Fruit fly (Drosophila melanogaster) whole organism, embryonic: ENCODE data around the gene Chpf.

Experiments
- Adf1 ChIP-seq: fragments of 200-800 bp; sonication (Bioruptor generic); IDR thresholded peaks from 2 replicates; pipeline ENCODE4 v1.3.6; 2022; ENCODE audit warnings: missing biosample characterization, missing genetic modification characterization
- Aef1 ChIP-seq: fragments of 200-800 bp; sonication (Bioruptor generic); IDR thresholded peaks from 3 replicates; pipeline ENCODE4 v1.3.6; 2022; ENCODE audit warnings: missing biosample characterization, missing genetic modification characterization
- Awh ChIP-seq: fragments of 200-800 bp; sonication (Bioruptor generic); IDR thresholded peaks from 2 replicates; pipeline ENCODE4, ENCODE4 v1.3.6; 2022; ENCODE audit warnings: missing biosample characterization, missing genetic modification characterization
- B-H1 ChIP-seq: fragments of 200-800 bp; sonication (Bioruptor generic); IDR thresholded peaks from 3 replicates; pipeline ENCODE4 v1.3.6; 2022; ENCODE audit warnings: missing biosample characterization, missing genetic modification characterization
- CG10543 ChIP-seq: fragments of 200-800 bp; sonication (Bioruptor generic); optimal IDR thresholded peaks from 3 replicates; lab custom pipeline; 2017; ENCODE audit warnings: missing biosample characterization, mild to moderate bottlenecking, missing genetic modification characterization, moderate library complexity
- CG10979 ChIP-seq: fragments of 200-800 bp; sonication (Bioruptor generic); optimal IDR thresholded peaks from 2 replicates; lab custom pipeline; 2018; ENCODE audit warnings: missing biosample characterization, mild to moderate bottlenecking, missing genetic modification characterization, moderate library complexity
- CG11504 ChIP-seq: fragments of 200-800 bp; sonication (Bioruptor generic); optimal IDR thresholded peaks from 3 replicates; lab custom pipeline; 2019; ENCODE audit warnings: missing biosample characterization, mild to moderate bottlenecking, missing genetic modification characterization, moderate library complexity
- CG11723 ChIP-seq: fragments of 200-800 bp; sonication (Bioruptor generic); optimal IDR thresholded peaks from 2 replicates; lab custom pipeline; 2017; ENCODE audit warnings: missing biosample characterization, mild to moderate bottlenecking, missing genetic modification characterization
- CG1233 ChIP-seq: fragments of 200-800 bp; sonication (Bioruptor generic); optimal IDR thresholded peaks from 4 replicates; lab custom pipeline; 2018; ENCODE audit warnings: missing biosample characterization, mild to moderate bottlenecking, missing genetic modification characterization
- CG12391 ChIP-seq: fragments of 200-800 bp; sonication (Bioruptor generic); optimal IDR thresholded peaks from 3 replicates; lab custom pipeline; 2018; ENCODE audit warnings: missing biosample characterization, mild to moderate bottlenecking, missing genetic modification characterization, moderate library complexity
- CG15073 ChIP-seq: fragments of 200-800 bp; sonication (Bioruptor generic); optimal IDR thresholded peaks from 2 replicates; lab custom pipeline; 2016; ENCODE audit warnings: missing biosample characterization, missing genetic modification characterization
- CG1529 ChIP-seq: fragments of 200-800 bp; sonication (Bioruptor generic); optimal IDR thresholded peaks from 3 replicates; lab custom pipeline; 2018; ENCODE audit warnings: missing biosample characterization, missing genetic modification characterization
- CG17328 ChIP-seq: fragments of 200-800 bp; sonication (Bioruptor generic); IDR thresholded peaks from 2 replicates; pipeline ENCODE4 v1.3.6; 2022; ENCODE audit warnings: missing biosample characterization, missing genetic modification characterization
- CG17361 ChIP-seq: fragments of 200-800 bp; sonication (Bioruptor generic); IDR thresholded peaks from 3 replicates; pipeline ENCODE4 v1.3.6; 2022; ENCODE audit warnings: missing biosample characterization, missing genetic modification characterization
- CG4360 ChIP-seq: fragments of 200-800 bp; sonication (Bioruptor generic); IDR thresholded peaks from 2 replicates; pipeline ENCODE4 v1.3.6; 2022; ENCODE audit warnings: missing biosample characterization, missing genetic modification characterization
- CG5953 ChIP-seq: fragments of 200-800 bp; sonication (Bioruptor generic); IDR thresholded peaks from 2 replicates; pipeline ENCODE4 v1.3.6; 2022; ENCODE audit warnings: missing biosample characterization, missing genetic modification characterization
- CG6272 ChIP-seq: fragments of 200-800 bp; sonication (Bioruptor generic); IDR thresholded peaks from 2 replicates; pipeline ENCODE4 v1.3.6; 2022; ENCODE audit warnings: missing biosample characterization, missing genetic modification characterization
- E2f1 ChIP-seq: fragments of 200-800 bp; sonication (Bioruptor generic); IDR thresholded peaks from 2 replicates; pipeline ENCODE4 v1.3.6; 2022; ENCODE audit warnings: missing biosample characterization, missing genetic modification characterization
- Eip74EF ChIP-seq, 2 experiments: fragments of 200-800 bp in 1 of 2; fragments of >200 bp in 1 of 2; sonication (Bioruptor generic) in 1 of 2; optimal IDR thresholded peaks; 2 replicates each; lab custom pipeline; 2017 to 2019; ENCODE audit warnings: missing biosample characterization in 2 of 2, missing genetic modification characterization in 2 of 2, mild to moderate bottlenecking in 1 of 2, moderate library complexity in 1 of 2
- Elba2 ChIP-seq: fragments of 200-800 bp; sonication (Bioruptor generic); optimal IDR thresholded peaks from 3 replicates; lab custom pipeline; 2016; ENCODE audit warnings: missing biosample characterization, missing genetic modification characterization
- HHEX ChIP-seq: fragments of 200-800 bp; sonication (Bioruptor generic); optimal IDR thresholded peaks from 3 replicates; lab custom pipeline; 2017; ENCODE audit warnings: missing biosample characterization, mild to moderate bottlenecking, missing genetic modification characterization, missing genetic modification reagents
- HLH3B ChIP-seq: fragments of 200-800 bp; sonication (Bioruptor generic); IDR thresholded peaks from 2 replicates; pipeline ENCODE4 v1.3.6; 2022; ENCODE audit warnings: missing biosample characterization, missing genetic modification characterization
- Hr51 ChIP-seq, 2 experiments: fragments of 200-800 bp; sonication (Bioruptor generic); optimal IDR thresholded peaks; 2 replicates in 1 of 2; 3 replicates in 1 of 2; lab custom pipeline; 2016 to 2018; ENCODE audit warnings: missing biosample characterization in 2 of 2, missing genetic modification characterization in 2 of 2, mild to moderate bottlenecking in 1 of 2, moderate library complexity in 1 of 2
- Lim3 ChIP-seq: fragments of 200-800 bp; sonication (Bioruptor generic); IDR thresholded peaks from 2 replicates; pipeline ENCODE4 v1.3.6; 2022; ENCODE audit warnings: missing biosample characterization, missing genetic modification characterization
- Med ChIP-seq: fragments of 200-800 bp; sonication (Bioruptor generic); peaks from one replicate; lab custom pipeline; 2016; ENCODE audit warnings: missing biosample characterization, missing genetic modification characterization, mild to moderate bottlenecking, inconsistent platforms, moderate library complexity
- Nf-YA ChIP-seq: fragments of 200-800 bp; sonication (Bioruptor generic); IDR thresholded peaks from 2 replicates; pipeline ENCODE4 v1.3.6; 2022; ENCODE audit warnings: missing biosample characterization, missing genetic modification characterization
- Nf-YB ChIP-seq: fragments of 200-800 bp; sonication (Bioruptor generic); optimal IDR thresholded peaks from 3 replicates; lab custom pipeline; 2019; ENCODE audit warnings: missing biosample characterization, mild to moderate bottlenecking, missing genetic modification characterization, moderate library complexity
- Oaz ChIP-seq: fragments of 200-800 bp; sonication (Bioruptor generic); IDR thresholded peaks from 2 replicates; pipeline ENCODE4 v1.3.6; 2022; ENCODE audit warnings: missing biosample characterization, missing genetic modification characterization
- Rfx ChIP-seq: fragments of 200-800 bp; sonication (Bioruptor generic); IDR thresholded peaks from 2 replicates; pipeline ENCODE4 v1.3.6; 2022; ENCODE audit warnings: missing biosample characterization, missing genetic modification characterization
- Sox100B ChIP-seq: fragments of 200-800 bp; sonication (Bioruptor generic); optimal IDR thresholded peaks from 3 replicates; lab custom pipeline; 2018; ENCODE audit warnings: missing biosample characterization, mild to moderate bottlenecking, missing genetic modification characterization
- Sox102F ChIP-seq: fragments of 200-800 bp; sonication (Bioruptor generic); optimal IDR thresholded peaks from 2 replicates; lab custom pipeline; 2018; ENCODE audit warnings: missing biosample characterization, mild to moderate bottlenecking, missing genetic modification characterization, moderate library complexity
- Trl ChIP-seq, 3 experiments: fragments of >200 bp in 2 of 3; fragments of 200-800 bp in 1 of 3; sonication (Bioruptor generic) in 1 of 3; optimal IDR thresholded peaks; 2 replicates in 1 of 3; 3 replicates in 2 of 3; lab custom pipeline; 2016 to 2017; ENCODE audit warnings: missing biosample characterization in 1 of 3, missing genetic modification characterization in 1 of 3
- ara ChIP-seq: fragments of 200-800 bp; sonication (Bioruptor generic); IDR thresholded peaks from 2 replicates; pipeline ENCODE4 v1.3.6; 2022; ENCODE audit warnings: missing biosample characterization, missing genetic modification characterization
- bab2 ChIP-seq: fragments of 200-800 bp; sonication (Bioruptor generic); optimal IDR thresholded peaks from 2 replicates; lab custom pipeline; 2016; ENCODE audit warnings: missing biosample characterization, missing genetic modification characterization
- ci ChIP-seq: fragments of 200-800 bp; sonication (Bioruptor generic); IDR thresholded peaks from 3 replicates; pipeline ENCODE4 v1.3.6; 2022; ENCODE audit warnings: missing biosample characterization, missing genetic modification characterization
- dpn ChIP-seq, 2 experiments: fragments of 200-800 bp; sonication (Bioruptor generic); optimal IDR thresholded peaks; 3 replicates each; lab custom pipeline; 2016; ENCODE audit warnings: missing biosample characterization in 2 of 2, missing genetic modification characterization in 2 of 2
- ind ChIP-seq: fragments of 200-800 bp; sonication (Bioruptor generic); optimal IDR thresholded peaks from 3 replicates; lab custom pipeline; 2016; ENCODE audit warnings: missing biosample characterization, missing genetic modification characterization
- lab ChIP-seq: fragments of 200-800 bp; sonication (Bioruptor generic); optimal IDR thresholded peaks from 3 replicates; lab custom pipeline; 2017; ENCODE audit warnings: missing biosample characterization, missing genetic modification characterization, mild to moderate bottlenecking, moderate library complexity, missing genetic modification reagents
- mld ChIP-seq: fragments of 200-800 bp; sonication (Bioruptor generic); IDR thresholded peaks from 3 replicates; pipeline ENCODE4 v1.3.6; 2022; ENCODE audit warnings: missing biosample characterization, missing genetic modification characterization; ENCODE audit not compliant: partially characterized antibody
- onecut ChIP-seq: fragments of 200-800 bp; sonication (Bioruptor generic); IDR thresholded peaks from 2 replicates; pipeline ENCODE4 v1.3.6; 2022; ENCODE audit warnings: missing biosample characterization, missing genetic modification characterization
- otp ChIP-seq: fragments of 200-800 bp; sonication (Bioruptor generic); IDR thresholded peaks from 3 replicates; pipeline ENCODE4, ENCODE4 v1.3.6; 2022; ENCODE audit warnings: missing biosample characterization, missing genetic modification characterization
- phol ChIP-seq: fragments of 200-800 bp; sonication (Bioruptor generic); optimal IDR thresholded peaks from 3 replicates; lab custom pipeline; 2018; ENCODE audit warnings: missing biosample characterization, mild to moderate bottlenecking, missing genetic modification characterization, moderate library complexity
- pnt ChIP-seq: fragments of 200-800 bp; sonication (Bioruptor generic); optimal IDR thresholded peaks from 3 replicates; lab custom pipeline; 2016; ENCODE audit warnings: missing biosample characterization, missing genetic modification characterization
- ro ChIP-seq: fragments of 200-800 bp; sonication (Bioruptor generic); IDR thresholded peaks from 2 replicates; pipeline ENCODE4 v1.3.6; 2022; ENCODE audit warnings: missing biosample characterization, missing genetic modification characterization
- sd ChIP-seq: fragments of 200-800 bp; sonication (Bioruptor generic); optimal IDR thresholded peaks from 3 replicates; lab custom pipeline; 2018; ENCODE audit warnings: missing biosample characterization, mild to moderate bottlenecking, missing genetic modification characterization, moderate library complexity
- sens ChIP-seq: fragments of 200-800 bp; sonication (Bioruptor generic); peaks from one replicate; lab custom pipeline; 2016; ENCODE audit warnings: missing biosample characterization, missing genetic modification characterization
- sqz ChIP-seq: fragments of 200-800 bp; sonication (Bioruptor generic); optimal IDR thresholded peaks from 3 replicates; lab custom pipeline; 2018; ENCODE audit warnings: missing biosample characterization, mild to moderate bottlenecking, missing genetic modification characterization
- wor ChIP-seq: fragments of 200-800 bp; sonication (Bioruptor generic); IDR thresholded peaks from 2 replicates; pipeline ENCODE4 v1.3.6; 2022; ENCODE audit warnings: missing biosample characterization, missing genetic modification characterization

Chpf gene

DNA sequence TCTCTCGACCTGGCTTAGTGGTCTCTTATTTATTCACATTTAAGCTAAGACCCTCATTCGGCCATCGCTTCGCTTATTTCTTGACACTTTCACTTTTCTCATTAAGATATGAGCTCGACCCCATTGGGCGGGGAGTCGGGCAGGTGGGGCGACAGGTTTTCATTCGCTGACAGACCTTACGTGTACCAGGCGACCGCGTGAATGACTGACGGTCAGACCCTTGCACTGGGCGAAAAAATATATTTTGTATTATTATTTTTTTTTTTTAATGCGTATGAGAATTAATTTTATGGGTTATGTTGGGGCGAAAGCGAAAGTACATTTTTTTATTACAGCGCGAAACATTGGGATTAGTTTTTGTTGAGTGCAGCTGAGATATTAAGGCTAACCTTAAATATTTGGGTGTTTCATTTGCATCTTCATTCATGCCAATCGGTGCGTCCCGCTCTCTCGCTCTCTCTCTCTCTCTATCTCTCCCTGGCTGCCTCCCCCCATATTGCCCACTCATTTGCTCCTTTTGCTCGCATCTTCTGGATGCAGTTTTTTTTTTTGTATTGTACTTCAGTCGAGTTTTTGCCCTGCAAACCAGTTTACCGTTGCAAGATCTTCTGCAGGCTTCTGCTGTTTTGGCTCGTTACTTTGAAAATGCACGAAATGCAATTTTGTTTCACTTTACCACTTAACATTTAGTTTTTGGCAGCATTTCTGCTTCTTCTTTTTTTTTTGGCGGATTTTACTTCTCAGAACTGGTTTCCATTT lies 24.9 kb upstream of the Chpf start (continued):
- TF ChIP-seq onecut (GFP tag; lab: Robert Waterston, UW) (peak; percentile 64), HHEX (peak; percentile 30), Aef1 (GFP tag; lab: Robert Waterston, UW) (peak; percentile 27; the same call in 1 of the 3 replicates), bab2 (GFP tag; lab: Kevin White, UChicago) (peak; percentile 44), B-H1 (peak; percentile 67), ro (0 out of 2 replicates have a peak, but pooled peaks have one; percentile 7), E2f1 (GFP tag; lab: Robert Waterston, UW) (peak; percentile 51; the same call in 1 of the 2 replicates), HLH3B (GFP tag; lab: Robert Waterston, UW) (peak; percentile 77), pnt (GFP tag; lab: Kevin White, UChicago) (peak; percentile 17), CG10979 (tag; lab: Kevin White, UChicago) (peak; percentile 62), Trl (optimal IDR thresholded peaks at IDR 0.05; lab: Kevin White, UChicago) (peak in 1 of 2 experiments; percentile 18), Trl (GFP tag; optimal IDR thresholded peaks at IDR 0.05; lab: Kevin White, UChicago) (no peak), CG11504 (tag; lab: Kevin White, UChicago) (peak; percentile 70), CG17328 (GFP tag; lab: Robert Waterston, UW) (peak; percentile 75), ara (peak; percentile 66; the same call in 1 of the 2 replicates), Elba2 (GFP tag; lab: Kevin White, UChicago) (no peak), Rfx (peak; percentile 37), Awh (GFP tag; lab: Robert Waterston, UW) (peak; percentile 72), ind (GFP tag; lab: Kevin White, UChicago) (no peak), Sox100B (peak; percentile 47), lab (GFP tag; lab: Kevin White, UChicago) (peak; percentile 45), Adf1 (GFP tag; lab: Robert Waterston, UW) (no peak), CG1233 (GFP tag; lab: Kevin White, UChicago) (peak; percentile 49), Oaz (GFP tag; lab: Robert Waterston, UW) (0 out of 2 replicates have a peak, but pooled peaks have one; percentile 10), CG1529 (GFP tag; lab: Kevin White, UChicago) (peak; percentile 16), CG4360 (peak; percentile 35; the same call in 1 of the 2 replicates), CG11723 (GFP tag; lab: Kevin White, UChicago) (peak; percentile 28), phol (peak; percentile 47), CG17361 (GFP tag; lab: Robert Waterston, UW) (peak; percentile 42; the same call in 2 of the 3 replicates), Med (GFP tag; lab: Kevin White, UChicago) (peak; percentile 90), sqz (GFP tag; lab: Kevin White, UChicago) (peak; percentile 46), CG15073 (GFP tag; lab: Kevin White, UChicago) (no peak), Lim3 (GFP tag; lab: Robert Waterston, UW) (peak; percentile 61; the same call in 1 of the 2 replicates), sd (tag; lab: Kevin White, UChicago) (peak; percentile 34), Nf-YB (peak; percentile 38), wor (GFP tag; lab: Robert Waterston, UW) (peak; percentile 70), CG6272 (peak; percentile 24; the same call in 1 of the 2 replicates), dpn (GFP tag; optimal IDR thresholded peaks at IDR 0.05; lab: Kevin White, UChicago) (no peak), sens (GFP tag; lab: Kevin White, UChicago) (peak; percentile 73), CG5953 (peak; percentile 83), CG12391 (tag; lab: Kevin White, UChicago) (peak; percentile 44), ci (GFP tag; lab: Robert Waterston, UW) (peak; percentile 96), CG10543 (GFP tag; lab: Kevin White, UChicago) (no peak), mld (GFP tag; lab: Robert Waterston, UW) (no peak), otp (GFP tag; lab: Robert Waterston, UW) (peak; percentile 72), Sox102F (GFP tag; lab: Kevin White, UChicago) (peak; percentile 54), Eip74EF (GFP tag; optimal IDR thresholded peaks at IDR 0.05; lab: Kevin White, UChicago) (peak in 1 of 2 experiments; percentile 45), Nf-YA (GFP tag; lab: Robert Waterston, UW) (peak; percentile 41; the same call in 1 of the 2 replicates), Hr51 (GFP tag; optimal IDR thresholded peaks at IDR 0.05; lab: Kevin White, UChicago) (peak in 1 of 2 experiments; percentile 60)
